Worm (Caenorhabditis elegans): ENCODE measurements around the gene F45H10.5.

DNA sequence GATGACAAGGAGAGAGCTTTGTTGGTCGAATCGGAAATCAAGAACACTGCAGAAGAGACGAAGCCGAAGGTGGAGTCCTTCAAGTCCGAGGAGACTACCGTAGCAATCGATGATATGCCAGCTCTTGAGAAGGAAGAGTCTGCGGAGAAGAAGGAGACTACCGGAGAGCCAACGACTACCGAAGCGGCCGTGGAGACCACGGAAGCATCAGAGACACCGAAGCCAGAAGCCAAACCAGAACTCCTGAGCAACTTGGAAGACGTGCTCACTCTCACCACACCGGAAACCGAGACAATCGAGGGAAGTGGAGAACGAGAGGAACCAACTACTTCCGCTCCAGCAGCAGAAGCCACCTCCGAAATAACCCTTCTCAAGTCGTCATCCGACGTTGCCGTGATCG lies 17.6 kb upstream of the F45H10.5 start:
- no peak for TF ChIP-seq him-1 (tag; optimal IDR thresholded peaks at IDR 0.05)
- TF ChIP-seq dao-5 (tag; optimal IDR thresholded peaks at IDR 0.05): no peak
